Worm (Caenorhabditis elegans) whole organism, young adult: Measurements from ENCODE around the gene nlp-56.
A peak's percentile ranks its signal among the peaks of the same experiment; 100 is the strongest.

Experiments
- B0019.2 ChIP-seq: fragments of 200-800 bp; sonication (Bioruptor generic); conservative IDR thresholded peaks from 2 replicates; pipeline ENCODE4 v1.3.6; 2022; ENCODE audit warnings: missing genetic modification reagents, missing genetic modification characterization, missing compliant biosample characterization
- B0336.3 ChIP-seq: fragments of 200-800 bp; sonication (Bioruptor generic); IDR thresholded peaks from 2 replicates; pipeline ENCODE4 v1.3.6; 2022; ENCODE audit warnings: missing genetic modification characterization, missing compliant biosample characterization
- D2030.7 ChIP-seq: fragments of 200-800 bp; sonication (Bioruptor generic); IDR thresholded peaks from 2 replicates; pipeline ENCODE4 v1.3.6; 2022; ENCODE audit warnings: missing genetic modification reagents, missing genetic modification characterization, missing compliant biosample characterization
- F23B12.7 ChIP-seq: sonication (generic microtip); optimal IDR thresholded peaks from 2 replicates; lab custom pipeline; 2017; ENCODE audit warnings: missing genetic modification characterization, mild to moderate bottlenecking, missing compliant biosample characterization, antibody characterized with exemption, moderate library complexity; ENCODE audit not compliant: insufficient read depth
- K12H6.12 ChIP-seq: fragments of 200-800 bp; sonication (Bioruptor generic); optimal IDR thresholded peaks from 2 replicates; lab custom pipeline; 2018; ENCODE audit warnings: mild to moderate bottlenecking, missing genetic modification characterization, missing compliant biosample characterization
- Y53F4B.3 ChIP-seq: fragments of 200-800 bp; sonication (Bioruptor generic); IDR thresholded peaks from 2 replicates; pipeline ENCODE4 v1.3.6; 2022; ENCODE audit warnings: missing genetic modification reagents, missing genetic modification characterization, missing compliant biosample characterization
- Y95B8A.8 ChIP-seq: fragments of 200-800 bp; sonication (Bioruptor generic); IDR thresholded peaks from 2 replicates; pipeline ENCODE4 v1.3.6; 2022; ENCODE audit warnings: missing genetic modification reagents, missing genetic modification characterization, missing compliant biosample characterization
- ama-1 ChIP-seq, 3 experiments: fragments of 150-350 bp in 1 of 3; sonication (generic microtip) in 2 of 3; optimal IDR thresholded peaks; 2 replicates each; lab custom pipeline; 2014 to 2018; ENCODE audit warnings: missing biosample characterization in 2 of 3, missing genetic modification characterization in 2 of 3, missing genetic modification reagents in 2 of 3
- atf-7 ChIP-seq: sonication (generic microtip); optimal IDR thresholded peaks from 2 replicates; lab custom pipeline; 2017; ENCODE audit warnings: mild to moderate bottlenecking, missing genetic modification characterization, missing compliant biosample characterization
- attf-6 ChIP-seq: fragments of 200-800 bp; sonication (Bioruptor generic); IDR thresholded peaks from 2 replicates; pipeline ENCODE4 v1.3.6; 2022; ENCODE audit warnings: missing genetic modification reagents, missing genetic modification characterization, missing compliant biosample characterization
- bed-2 ChIP-seq: fragments of 200-800 bp; sonication (Bioruptor generic); IDR thresholded peaks from 2 replicates; pipeline ENCODE4 v1.3.6; 2022; ENCODE audit warnings: missing genetic modification reagents, missing genetic modification characterization, missing compliant biosample characterization
- cebp-2 ChIP-seq: fragments of 200-800 bp; sonication (Bioruptor generic); IDR thresholded peaks from 2 replicates; pipeline ENCODE4 v1.3.6; 2022; ENCODE audit warnings: missing genetic modification characterization, missing compliant biosample characterization
- ceh-100 ChIP-seq: fragments of 200-800 bp; sonication (Bioruptor generic); IDR thresholded peaks from 2 replicates; pipeline ENCODE4 v1.3.6; 2022; ENCODE audit warnings: missing genetic modification reagents, missing genetic modification characterization, missing compliant biosample characterization
- ceh-27 ChIP-seq: fragments of 200-800 bp; sonication (Bioruptor generic); optimal IDR thresholded peaks from 2 replicates; lab custom pipeline; 2018; ENCODE audit warnings: mild to moderate bottlenecking, missing genetic modification characterization, moderate library complexity, missing compliant biosample characterization
- egl-18 ChIP-seq: fragments of 200-800 bp; sonication (Bioruptor generic); IDR thresholded peaks from 2 replicates; pipeline ENCODE4 v1.3.6; 2022; ENCODE audit warnings: missing genetic modification reagents, missing genetic modification characterization, missing compliant biosample characterization
- ekl-4 ChIP-seq: fragments of 200-800 bp; sonication (Bioruptor generic); IDR thresholded peaks from 2 replicates; pipeline ENCODE4 v1.3.6; 2022; ENCODE audit warnings: missing genetic modification reagents, missing genetic modification characterization, missing compliant biosample characterization
- ets-4 ChIP-seq: fragments of 200-800 bp; sonication (Bioruptor generic); optimal IDR thresholded peaks from 2 replicates; lab custom pipeline; 2018; ENCODE audit warnings: mild to moderate bottlenecking, missing genetic modification characterization, missing compliant biosample characterization
- hlh-26 ChIP-seq: fragments of 200-800 bp; sonication (Bioruptor generic); conservative IDR thresholded peaks from 2 replicates; pipeline ENCODE4 v1.3.6; 2022; ENCODE audit warnings: missing genetic modification reagents, missing genetic modification characterization, missing compliant biosample characterization
- hmg-1.2 ChIP-seq: fragments of 200-800 bp; sonication (Bioruptor generic); IDR thresholded peaks from 2 replicates; pipeline ENCODE4 v1.3.6; 2022; ENCODE audit warnings: missing genetic modification reagents, missing genetic modification characterization, missing compliant biosample characterization
- hmg-20 ChIP-seq: fragments of 200-800 bp; sonication (Bioruptor generic); IDR thresholded peaks from 2 replicates; pipeline ENCODE4 v1.3.6; 2022; ENCODE audit warnings: missing genetic modification reagents, missing genetic modification characterization, missing compliant biosample characterization
- hrde-1 ChIP-seq: sonication (generic microtip); optimal IDR thresholded peaks from 2 replicates; lab custom pipeline; 2016; ENCODE audit warnings: missing genetic modification characterization, mild to moderate bottlenecking, missing compliant biosample characterization, moderate library complexity, missing genotype, missing genetic modification reagents, borderline replicate concordance
- hsf-1 ChIP-seq: fragments of 200-800 bp; sonication (Bioruptor generic); IDR thresholded peaks from 2 replicates; pipeline ENCODE4 v1.3.6; 2022; ENCODE audit warnings: missing genetic modification reagents, missing genetic modification characterization, missing compliant biosample characterization
- lin-40 ChIP-seq: sonication (generic microtip); optimal IDR thresholded peaks from 2 replicates; lab custom pipeline; 2016; ENCODE audit warnings: missing genetic modification characterization, mild to moderate bottlenecking, missing compliant biosample characterization, missing genotype, missing genetic modification reagents
- lin-54 ChIP-seq: fragments of 200-800 bp; sonication (Bioruptor generic); optimal IDR thresholded peaks from 2 replicates; lab custom pipeline; 2018; ENCODE audit warnings: mild to moderate bottlenecking, missing genetic modification characterization, missing compliant biosample characterization
- lsy-27 ChIP-seq: sonication (generic microtip); optimal IDR thresholded peaks from 2 replicates; lab custom pipeline; 2017; ENCODE audit warnings: missing genetic modification characterization, mild to moderate bottlenecking, missing compliant biosample characterization, antibody characterized with exemption, missing genotype, borderline replicate concordance; ENCODE audit not compliant: insufficient read depth
- madf-10 ChIP-seq: sonication (generic microtip); optimal IDR thresholded peaks from 2 replicates; lab custom pipeline; 2016; ENCODE audit warnings: mild to moderate bottlenecking, missing genetic modification characterization, missing compliant biosample characterization
- madf-6 ChIP-seq: fragments of 200-800 bp; sonication (Bioruptor generic); IDR thresholded peaks from 2 replicates; pipeline ENCODE4 v1.3.6; 2022; ENCODE audit warnings: missing genetic modification reagents, missing genetic modification characterization, missing compliant biosample characterization
- mel-28 ChIP-seq: sonication (generic microtip); optimal IDR thresholded peaks from 2 replicates; lab custom pipeline; 2016; ENCODE audit warnings: borderline replicate concordance, mild to moderate bottlenecking, missing genetic modification characterization, missing compliant biosample characterization
- mes-4 ChIP-seq: sonication (generic microtip); optimal IDR thresholded peaks from 2 replicates; lab custom pipeline; 2016; ENCODE audit warnings: missing genotype, missing genetic modification characterization, missing compliant biosample characterization
- mxl-1 ChIP-seq: sonication (generic microtip); optimal IDR thresholded peaks from 2 replicates; lab custom pipeline; 2016; ENCODE audit warnings: missing genetic modification characterization, missing compliant biosample characterization
- nfyb-1 ChIP-seq: fragments of 200-800 bp; sonication (Bioruptor generic); IDR thresholded peaks from 2 replicates; pipeline ENCODE4 v1.3.6; 2022; ENCODE audit warnings: missing genetic modification reagents, missing genetic modification characterization, missing compliant biosample characterization
- nhr-179 ChIP-seq: sonication (generic microtip); optimal IDR thresholded peaks from 2 replicates; lab custom pipeline; 2016; ENCODE audit warnings: mild to moderate bottlenecking, missing genetic modification characterization, missing compliant biosample characterization
- nhr-80 ChIP-seq: sonication (generic microtip); optimal IDR thresholded peaks from 2 replicates; lab custom pipeline; 2016; ENCODE audit warnings: missing genetic modification characterization, missing compliant biosample characterization
- nhr-90 ChIP-seq: sonication (generic microtip); optimal IDR thresholded peaks from 2 replicates; lab custom pipeline; 2016; ENCODE audit warnings: missing genotype, mild to moderate bottlenecking, missing genetic modification characterization, missing compliant biosample characterization
- rcor-1 ChIP-seq: fragments of 200-800 bp; sonication (Bioruptor generic); IDR thresholded peaks from 2 replicates; pipeline ENCODE4 v1.3.6; 2022; ENCODE audit warnings: missing genetic modification reagents, missing genetic modification characterization, missing compliant biosample characterization
- rec-8 ChIP-seq, 2 experiments: sonication (generic microtip); optimal IDR thresholded peaks; 2 replicates each; lab custom pipeline; 2016; ENCODE audit warnings: mild to moderate bottlenecking in 2 of 2, missing genetic modification characterization in 2 of 2, missing genetic modification reagents in 2 of 2, missing genotype in 2 of 2, missing biosample characterization in 1 of 2, missing compliant biosample characterization in 1 of 2, moderate library complexity in 1 of 2
- snpc-1.1 ChIP-seq: sonication (generic microtip); optimal IDR thresholded peaks from 2 replicates; lab custom pipeline; 2017; ENCODE audit warnings: missing genetic modification characterization, mild to moderate bottlenecking, missing compliant biosample characterization, antibody characterized with exemption, moderate library complexity, missing genotype, missing genetic modification reagents; ENCODE audit not compliant: insufficient read depth
- snpc-3.4 ChIP-seq: sonication (generic microtip); optimal IDR thresholded peaks from 2 replicates; lab custom pipeline; 2017; ENCODE audit warnings: missing genetic modification characterization, mild to moderate bottlenecking, missing compliant biosample characterization, antibody characterized with exemption, moderate library complexity, missing genotype, missing genetic modification reagents
- somi-1 ChIP-seq: fragments of 200-800 bp; sonication (Bioruptor generic); optimal IDR thresholded peaks from 2 replicates; lab custom pipeline; 2018; ENCODE audit warnings: mild to moderate bottlenecking, missing genetic modification characterization, missing compliant biosample characterization
- sptf-2 ChIP-seq: fragments of 200-800 bp; sonication (Bioruptor generic); optimal IDR thresholded peaks from 2 replicates; lab custom pipeline; 2018; ENCODE audit warnings: mild to moderate bottlenecking, missing genetic modification characterization, missing compliant biosample characterization
- tbp1 ChIP-seq: fragments of 200-800 bp; sonication (Bioruptor generic); optimal IDR thresholded peaks from 2 replicates; lab custom pipeline; 2018; ENCODE audit warnings: mild to moderate bottlenecking, missing genetic modification characterization, missing compliant biosample characterization
- tlf-1 ChIP-seq: fragments of 200-800 bp; sonication (Bioruptor generic); optimal IDR thresholded peaks from 2 replicates; lab custom pipeline; 2018; ENCODE audit warnings: mild to moderate bottlenecking, missing genetic modification characterization, missing compliant biosample characterization
- unc-62 ChIP-seq: fragments of 150-350 bp; optimal IDR thresholded peaks from 2 replicates; lab custom pipeline; 2014; ENCODE audit warnings: missing biosample characterization, missing genetic modification reagents, missing genetic modification characterization
- xnd-1 ChIP-seq: sonication (generic microtip); optimal IDR thresholded peaks from 2 replicates; lab custom pipeline; 2016; ENCODE audit warnings: missing genotype, missing genetic modification reagents, missing genetic modification characterization, missing compliant biosample characterization
- zfh-2 ChIP-seq: fragments of 200-800 bp; sonication (Bioruptor generic); conservative IDR thresholded peaks from 2 replicates; pipeline ENCODE4 v1.3.6; 2022; ENCODE audit warnings: missing genetic modification reagents, missing genetic modification characterization, missing compliant biosample characterization
- zim-3 ChIP-seq: sonication (generic microtip); optimal IDR thresholded peaks from 2 replicates; lab custom pipeline; 2017; ENCODE audit warnings: mild to moderate bottlenecking, missing genetic modification characterization, moderate library complexity, missing compliant biosample characterization
- ztf-28 ChIP-seq: fragments of 200-800 bp; sonication (Bioruptor generic); IDR thresholded peaks from 2 replicates; pipeline ENCODE4 v1.3.6; 2022; ENCODE audit warnings: missing genetic modification reagents, missing genetic modification characterization, missing compliant biosample characterization

nlp-56 gene

DNA sequence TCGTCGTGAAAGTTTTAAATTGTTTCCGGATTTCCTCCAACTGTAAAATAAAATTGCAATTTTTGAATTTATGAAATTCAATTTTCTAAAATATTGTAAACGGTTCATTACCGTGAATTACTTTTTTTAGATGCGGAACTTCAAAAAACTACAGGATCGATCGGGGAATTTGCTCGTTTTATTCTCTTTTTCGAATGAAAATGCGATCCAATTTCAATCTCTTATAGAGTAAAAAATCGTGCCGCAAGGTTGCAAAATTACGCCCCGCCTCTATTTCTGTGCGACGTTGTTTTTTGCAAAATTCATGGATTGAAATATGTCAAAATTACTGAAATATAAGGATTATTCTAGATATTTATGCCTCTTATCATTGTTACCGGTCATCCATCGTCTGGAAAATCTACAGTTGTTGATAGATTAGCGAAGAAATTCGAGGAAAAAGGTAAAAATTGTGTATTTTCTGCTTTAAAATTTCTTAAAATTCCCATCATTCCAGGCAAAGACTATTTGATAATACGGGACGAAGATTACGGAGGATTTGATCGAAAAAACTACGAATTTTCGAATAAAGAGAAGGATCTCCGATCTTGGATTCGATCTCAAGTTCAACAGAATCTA, 15.2 kb downstream of the nlp-56 start, which contains the start of gene Y57G11C.43:
Gene Y57G11C.43, plus strand, starts transcription at position 224 of the 618 bp plus-strand sequence.
- TF ChIP-seq mel-28 (tag; lab: Kevin White, UChicago) (no peak), B0019.2 (GFP tag; lab: Robert Waterston, UW) (no peak), ets-4 (GFP tag; lab: Kevin White, UChicago) (no peak), atf-7 (tag; lab: Kevin White, UChicago) (no peak), hmg-1.2 (GFP tag; lab: Robert Waterston, UW) (peak; percentile 27; the same call in 1 of the 2 replicates), nhr-179 (no peak), sptf-2 (no peak), madf-10 (tag; lab: Kevin White, UChicago) (no peak), hrde-1 (tag; lab: Kevin White, UChicago) (no peak), ceh-100 (GFP tag; lab: Robert Waterston, UW) (no peak), nhr-80 (no peak), zim-3 (tag; lab: Kevin White, UChicago) (no peak), cebp-2 (GFP tag; lab: Robert Waterston, UW) (no peak), nfyb-1 (0 out of 2 replicates have a peak, but pooled peaks have one; percentile 25), F23B12.7 (no peak), mxl-1 (tag; lab: Kevin White, UChicago) (no peak), hsf-1 (GFP tag; lab: Robert Waterston, UW) (0 out of 2 replicates have a peak, but pooled peaks have one; percentile 23), Y53F4B.3 (GFP tag; lab: Robert Waterston, UW) (no peak), lin-54 (GFP tag; lab: Kevin White, UChicago) (peak; percentile 21), zfh-2 (GFP tag; lab: Robert Waterston, UW) (no peak), somi-1 (no peak), ceh-27 (GFP tag; lab: Kevin White, UChicago) (no peak), tbp1 (peak; percentile 26), snpc-1.1 (tag; lab: Kevin White, UChicago) (no peak), K12H6.12 (tag; lab: Kevin White, UChicago) (no peak), D2030.7 (0 out of 2 replicates have a peak, but pooled peaks have one; percentile 31), B0336.3 (0 out of 2 replicates have a peak, but pooled peaks have one; percentile 31), rec-8 (tag; optimal IDR thresholded peaks at IDR 0.05; lab: Kevin White, UChicago) (no peak), madf-6 (peak; percentile 56), xnd-1 (tag; lab: Kevin White, UChicago) (peak; percentile 16), ama-1 (optimal IDR thresholded peaks at IDR 0.05; lab: Kevin White, UChicago) (no peak), ama-1 (GFP tag; optimal IDR thresholded peaks at IDR 0.05; lab: Kevin White, UChicago) (peak; percentile 11 to 37), egl-18 (GFP tag; lab: Robert Waterston, UW) (no peak), mes-4 (tag; lab: Kevin White, UChicago) (no peak), attf-6 (GFP tag; lab: Robert Waterston, UW) (peak; percentile 95), bed-2 (GFP tag; lab: Robert Waterston, UW) (no peak), lin-40 (no peak), rcor-1 (no peak), ekl-4 (GFP tag; lab: Robert Waterston, UW) (peak; percentile 55), hmg-20 (GFP tag; lab: Robert Waterston, UW) (no peak), lsy-27 (no peak), nhr-90 (tag; lab: Kevin White, UChicago) (no peak), snpc-3.4 (peak; percentile 6), hlh-26 (no peak), tlf-1 (GFP tag; lab: Kevin White, UChicago) (peak; percentile 22), unc-62 (GFP tag; lab: Kevin White, UChicago) (no peak), ztf-28 (GFP tag; lab: Robert Waterston, UW) (no peak), Y95B8A.8 (GFP tag; lab: Robert Waterston, UW) (no peak)
